Worm (Caenorhabditis elegans): ENCODE results near the gene str-146.

DNA sequence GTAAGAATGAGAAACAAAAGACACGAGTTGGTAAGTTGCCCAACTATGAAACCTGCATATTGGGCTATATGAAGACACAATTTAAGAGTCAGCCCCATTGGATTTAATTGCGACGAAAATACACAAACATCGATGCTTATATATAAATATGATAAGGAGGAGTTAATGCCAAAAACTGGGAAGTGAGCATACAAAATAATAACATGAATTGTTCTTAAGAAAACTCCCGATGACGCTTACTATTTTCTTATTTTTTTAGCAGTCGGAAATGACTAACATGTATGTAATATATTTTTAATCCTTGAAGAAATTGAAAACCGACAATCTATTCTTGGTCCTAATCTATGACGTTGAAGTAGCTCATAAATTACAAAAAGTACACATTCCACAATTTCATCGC lies 23.2 kb downstream of the str-146 start, which contains the start of gene str-144:
- TF ChIP-seq zag-1 (tag; optimal IDR thresholded peaks at IDR 0.05) (no peak), fos-1 (tag; optimal IDR thresholded peaks at IDR 0.05) (no peak), lin-39 (tag; optimal IDR thresholded peaks at IDR 0.05) (no peak), egl-5 (tag; optimal IDR thresholded peaks at IDR 0.05) (no peak)

Measured in whole organism, L3 larva.